Worm (Caenorhabditis elegans) whole organism, L4/young adult: ENCODE data around the gene srw-48.

Source experiments
- W03F9.2 ChIP-seq: fragments of 150-350 bp; optimal IDR thresholded peaks from 2 replicates; lab custom pipeline; 2014; ENCODE audit warnings: missing biosample characterization, missing genetic modification characterization
- dao-5 ChIP-seq: sonication (generic microtip); optimal IDR thresholded peaks from 2 replicates; lab custom pipeline; 2016; ENCODE audit warnings: missing genotype, missing genetic modification characterization, moderate library complexity, missing compliant biosample characterization
- him-1 ChIP-seq: sonication (generic microtip); optimal IDR thresholded peaks from 2 replicates; lab custom pipeline; 2016; ENCODE audit warnings: missing genotype, missing genetic modification reagents, missing genetic modification characterization, missing compliant biosample characterization

ce11 chrV:16405366-16405765 is 15.4 kb upstream of the srw-48 start:
- TF ChIP-seq him-1 (tag; lab: Kevin White, UChicago) (no peak), dao-5 (tag; lab: Kevin White, UChicago) (no peak), W03F9.2 (tag; lab: Kevin White, UChicago) (no peak)
